Worm (Caenorhabditis elegans) whole organism, young adult: Measurements from ENCODE around the gene F09G2.2.

Source experiments
- C06A6.2 ChIP-seq: fragments of 200-800 bp; sonication (Bioruptor generic); conservative IDR thresholded peaks from 2 replicates; pipeline ENCODE4 v1.3.6; 2022; ENCODE audit warnings: missing genetic modification characterization, missing compliant biosample characterization
- C17E4.6 ChIP-seq: fragments of 200-800 bp; sonication (Bioruptor generic); IDR thresholded peaks from 2 replicates; pipeline ENCODE4 v1.3.6; 2022; ENCODE audit warnings: missing genetic modification reagents, missing genetic modification characterization, missing compliant biosample characterization
- D2030.7 ChIP-seq: fragments of 200-800 bp; sonication (Bioruptor generic); IDR thresholded peaks from 2 replicates; pipeline ENCODE4 v1.3.6; 2022; ENCODE audit warnings: missing genetic modification reagents, missing genetic modification characterization, missing compliant biosample characterization
- F55B11.4 ChIP-seq: sonication (generic microtip); optimal IDR thresholded peaks from 2 replicates; lab custom pipeline; 2016; ENCODE audit warnings: missing compliant biosample characterization, missing genetic modification characterization, borderline replicate concordance; ENCODE audit not compliant: insufficient read depth
- F57C9.4 ChIP-seq: sonication (generic microtip); optimal IDR thresholded peaks from 2 replicates; lab custom pipeline; 2017; ENCODE audit warnings: mild to moderate bottlenecking, missing genetic modification characterization, missing compliant biosample characterization
- K12H6.12 ChIP-seq: fragments of 200-800 bp; sonication (Bioruptor generic); optimal IDR thresholded peaks from 2 replicates; lab custom pipeline; 2018; ENCODE audit warnings: mild to moderate bottlenecking, missing genetic modification characterization, missing compliant biosample characterization
- Y67H2A.10 ChIP-seq: fragments of 200-800 bp; sonication (Bioruptor generic); conservative IDR thresholded peaks from 2 replicates; pipeline ENCODE4 v1.3.6; 2022; ENCODE audit warnings: missing genetic modification reagents, missing genetic modification characterization, missing compliant biosample characterization
- Y79H2A.3 ChIP-seq: fragments of 200-800 bp; sonication (Bioruptor generic); conservative IDR thresholded peaks from 2 replicates; pipeline ENCODE4 v1.3.6; 2022; ENCODE audit warnings: missing genetic modification reagents, missing genetic modification characterization, missing compliant biosample characterization
- Y95B8A.8 ChIP-seq: fragments of 200-800 bp; sonication (Bioruptor generic); IDR thresholded peaks from 2 replicates; pipeline ENCODE4 v1.3.6; 2022; ENCODE audit warnings: missing genetic modification reagents, missing genetic modification characterization, missing compliant biosample characterization
- aptf-2 ChIP-seq: fragments of 200-800 bp; sonication (Bioruptor generic); conservative IDR thresholded peaks from 2 replicates; pipeline ENCODE4 v1.3.6; 2022; ENCODE audit warnings: missing genetic modification reagents, missing genetic modification characterization, missing compliant biosample characterization
- attf-5 ChIP-seq: fragments of 200-800 bp; sonication (Bioruptor generic); optimal IDR thresholded peaks from 2 replicates; lab custom pipeline; 2018; ENCODE audit warnings: mild to moderate bottlenecking, missing genetic modification characterization, missing compliant biosample characterization
- bed-2 ChIP-seq: fragments of 200-800 bp; sonication (Bioruptor generic); IDR thresholded peaks from 2 replicates; pipeline ENCODE4 v1.3.6; 2022; ENCODE audit warnings: missing genetic modification reagents, missing genetic modification characterization, missing compliant biosample characterization
- ceh-100 ChIP-seq: fragments of 200-800 bp; sonication (Bioruptor generic); IDR thresholded peaks from 2 replicates; pipeline ENCODE4 v1.3.6; 2022; ENCODE audit warnings: missing genetic modification reagents, missing genetic modification characterization, missing compliant biosample characterization
- ceh-91 ChIP-seq: fragments of 200-800 bp; sonication (Bioruptor generic); IDR thresholded peaks from 2 replicates; pipeline ENCODE4 v1.3.6; 2022; ENCODE audit warnings: missing genetic modification reagents, missing genetic modification characterization, missing compliant biosample characterization
- chd-7 ChIP-seq: sonication (generic microtip); optimal IDR thresholded peaks from 2 replicates; lab custom pipeline; 2016; ENCODE audit warnings: mild to moderate bottlenecking, missing genetic modification characterization, moderate library complexity, missing compliant biosample characterization
- dox-1 ChIP-seq: fragments of 200-800 bp; sonication (Bioruptor generic); IDR thresholded peaks from 2 replicates; pipeline ENCODE4 v1.3.6; 2022; ENCODE audit warnings: missing genetic modification reagents, missing genetic modification characterization, missing compliant biosample characterization
- egl-44 ChIP-seq: fragments of 200-800 bp; sonication (Bioruptor generic); IDR thresholded peaks from 2 replicates; pipeline ENCODE4 v1.3.6; 2022; ENCODE audit warnings: missing genetic modification reagents, missing genetic modification characterization, missing compliant biosample characterization
- ekl-4 ChIP-seq: fragments of 200-800 bp; sonication (Bioruptor generic); IDR thresholded peaks from 2 replicates; pipeline ENCODE4 v1.3.6; 2022; ENCODE audit warnings: missing genetic modification reagents, missing genetic modification characterization, missing compliant biosample characterization
- fkh-3 ChIP-seq: sonication (generic microtip); optimal IDR thresholded peaks from 2 replicates; lab custom pipeline; 2016; ENCODE audit warnings: mild to moderate bottlenecking, missing genetic modification characterization, missing compliant biosample characterization
- hlh-12 ChIP-seq: sonication (generic microtip); optimal IDR thresholded peaks from 2 replicates; lab custom pipeline; 2016; ENCODE audit warnings: missing genetic modification characterization, missing compliant biosample characterization
- hlh-26 ChIP-seq: fragments of 200-800 bp; sonication (Bioruptor generic); conservative IDR thresholded peaks from 2 replicates; pipeline ENCODE4 v1.3.6; 2022; ENCODE audit warnings: missing genetic modification reagents, missing genetic modification characterization, missing compliant biosample characterization
- hrde-1 ChIP-seq: sonication (generic microtip); optimal IDR thresholded peaks from 2 replicates; lab custom pipeline; 2016; ENCODE audit warnings: missing genetic modification characterization, mild to moderate bottlenecking, missing compliant biosample characterization, moderate library complexity, missing genotype, missing genetic modification reagents, borderline replicate concordance
- hsf-1 ChIP-seq: fragments of 200-800 bp; sonication (Bioruptor generic); IDR thresholded peaks from 2 replicates; pipeline ENCODE4 v1.3.6; 2022; ENCODE audit warnings: missing genetic modification reagents, missing genetic modification characterization, missing compliant biosample characterization
- lag-1 ChIP-seq: fragments of 200-800 bp; sonication (Bioruptor generic); IDR thresholded peaks from 2 replicates; pipeline ENCODE4 v1.3.6; 2022; ENCODE audit warnings: missing genetic modification reagents, missing genetic modification characterization, missing compliant biosample characterization
- let-526 ChIP-seq: fragments of 200-800 bp; sonication (Bioruptor generic); IDR thresholded peaks from 2 replicates; pipeline ENCODE4 v1.3.6; 2022; ENCODE audit warnings: missing genetic modification reagents, missing genetic modification characterization, missing compliant biosample characterization
- let-607 ChIP-seq, 2 experiments: fragments of 200-800 bp in 1 of 2; sonication (Bioruptor generic) in 1 of 2; sonication (generic microtip) in 1 of 2; optimal IDR thresholded peaks; 2 replicates each; lab custom pipeline; 2016 to 2018; ENCODE audit warnings: mild to moderate bottlenecking in 2 of 2, missing compliant biosample characterization in 2 of 2, missing genetic modification characterization in 2 of 2, moderate library complexity in 2 of 2, missing genotype in 1 of 2
- lin-35 ChIP-seq, 3 experiments: fragments of 150-350 bp in 2 of 3; sonication (generic microtip) in 1 of 3; optimal IDR thresholded peaks; 2 replicates each; lab custom pipeline; 2014 to 2018; ENCODE audit warnings: missing biosample characterization in 3 of 3, missing genetic modification characterization in 3 of 3, missing genetic modification reagents in 3 of 3
- lir-1 ChIP-seq: fragments of 200-800 bp; sonication (Bioruptor generic); conservative IDR thresholded peaks from 2 replicates; pipeline ENCODE4 v1.3.6; 2022; ENCODE audit warnings: missing genetic modification reagents, missing genetic modification characterization, missing compliant biosample characterization
- lsy-27 ChIP-seq: sonication (generic microtip); optimal IDR thresholded peaks from 2 replicates; lab custom pipeline; 2017; ENCODE audit warnings: missing genetic modification characterization, mild to moderate bottlenecking, missing compliant biosample characterization, antibody characterized with exemption, missing genotype, borderline replicate concordance; ENCODE audit not compliant: insufficient read depth
- madf-3 ChIP-seq: fragments of 200-800 bp; sonication (Bioruptor generic); IDR thresholded peaks from 2 replicates; pipeline ENCODE4 v1.3.6; 2022; ENCODE audit warnings: missing genetic modification reagents, missing genetic modification characterization, missing compliant biosample characterization
- mcd-1 ChIP-seq: fragments of 200-800 bp; sonication (Bioruptor generic); IDR thresholded peaks from 2 replicates; pipeline ENCODE4 v1.3.6; 2022; ENCODE audit warnings: missing genetic modification reagents, missing genetic modification characterization, missing compliant biosample characterization
- mes-4 ChIP-seq: sonication (generic microtip); optimal IDR thresholded peaks from 2 replicates; lab custom pipeline; 2016; ENCODE audit warnings: missing genotype, missing genetic modification characterization, missing compliant biosample characterization
- mxl-1 ChIP-seq: sonication (generic microtip); optimal IDR thresholded peaks from 2 replicates; lab custom pipeline; 2016; ENCODE audit warnings: missing genetic modification characterization, missing compliant biosample characterization
- nhr-120 ChIP-seq: fragments of 200-800 bp; sonication (Bioruptor generic); IDR thresholded peaks from 2 replicates; pipeline ENCODE4 v1.3.6; 2022; ENCODE audit warnings: missing genetic modification characterization, missing compliant biosample characterization
- nhr-179 ChIP-seq: sonication (generic microtip); optimal IDR thresholded peaks from 2 replicates; lab custom pipeline; 2016; ENCODE audit warnings: mild to moderate bottlenecking, missing genetic modification characterization, missing compliant biosample characterization
- nhr-80 ChIP-seq: sonication (generic microtip); optimal IDR thresholded peaks from 2 replicates; lab custom pipeline; 2016; ENCODE audit warnings: missing genetic modification characterization, missing compliant biosample characterization
- pbrm-1 ChIP-seq: fragments of 200-800 bp; sonication (Bioruptor generic); IDR thresholded peaks from 2 replicates; pipeline ENCODE4 v1.3.6; 2022; ENCODE audit warnings: missing genetic modification reagents, missing genetic modification characterization, missing compliant biosample characterization
- rcor-1 ChIP-seq: fragments of 200-800 bp; sonication (Bioruptor generic); IDR thresholded peaks from 2 replicates; pipeline ENCODE4 v1.3.6; 2022; ENCODE audit warnings: missing genetic modification reagents, missing genetic modification characterization, missing compliant biosample characterization
- repo-1 ChIP-seq: sonication (generic microtip); optimal IDR thresholded peaks from 2 replicates; lab custom pipeline; 2017; ENCODE audit warnings: mild to moderate bottlenecking, missing genetic modification characterization, missing compliant biosample characterization
- sea-2 ChIP-seq: fragments of 200-800 bp; sonication (Bioruptor generic); IDR thresholded peaks from 2 replicates; pipeline ENCODE4 v1.3.6; 2022; ENCODE audit warnings: missing genetic modification characterization, missing compliant biosample characterization
- snpc-4 ChIP-seq, 5 experiments: fragments of 150-350 bp in 1 of 5; sonication (generic microtip) in 4 of 5; optimal IDR thresholded peaks; 2 replicates each; lab custom pipeline; 2014 to 2018; ENCODE audit warnings: missing genetic modification characterization in 5 of 5, missing biosample characterization in 3 of 5, antibody characterized with exemption in 2 of 5, mild to moderate bottlenecking in 2 of 5, missing compliant biosample characterization in 2 of 5, missing genotype in 2 of 5, moderate library complexity in 2 of 5, missing genetic modification reagents in 1 of 5
- sptf-2 ChIP-seq: fragments of 200-800 bp; sonication (Bioruptor generic); optimal IDR thresholded peaks from 2 replicates; lab custom pipeline; 2018; ENCODE audit warnings: mild to moderate bottlenecking, missing genetic modification characterization, missing compliant biosample characterization
- unc-130 ChIP-seq: sonication (generic microtip); optimal IDR thresholded peaks from 2 replicates; lab custom pipeline; 2016; ENCODE audit warnings: missing genetic modification reagents, missing genetic modification characterization, missing compliant biosample characterization
- unc-62 ChIP-seq: fragments of 150-350 bp; optimal IDR thresholded peaks from 2 replicates; lab custom pipeline; 2014; ENCODE audit warnings: missing biosample characterization, missing genetic modification reagents, missing genetic modification characterization
- zfh-2 ChIP-seq: fragments of 200-800 bp; sonication (Bioruptor generic); conservative IDR thresholded peaks from 2 replicates; pipeline ENCODE4 v1.3.6; 2022; ENCODE audit warnings: missing genetic modification reagents, missing genetic modification characterization, missing compliant biosample characterization
- zim-3 ChIP-seq: sonication (generic microtip); optimal IDR thresholded peaks from 2 replicates; lab custom pipeline; 2017; ENCODE audit warnings: mild to moderate bottlenecking, missing genetic modification characterization, moderate library complexity, missing compliant biosample characterization
- ztf-18 ChIP-seq: sonication (generic microtip); optimal IDR thresholded peaks from 2 replicates; lab custom pipeline; 2016; ENCODE audit warnings: missing genotype, mild to moderate bottlenecking, missing genetic modification characterization, missing compliant biosample characterization
- ztf-26 ChIP-seq: sonication (generic microtip); optimal IDR thresholded peaks from 2 replicates; lab custom pipeline; 2017; ENCODE audit warnings: missing genetic modification characterization, missing compliant biosample characterization

F09G2.2 gene

DNA sequence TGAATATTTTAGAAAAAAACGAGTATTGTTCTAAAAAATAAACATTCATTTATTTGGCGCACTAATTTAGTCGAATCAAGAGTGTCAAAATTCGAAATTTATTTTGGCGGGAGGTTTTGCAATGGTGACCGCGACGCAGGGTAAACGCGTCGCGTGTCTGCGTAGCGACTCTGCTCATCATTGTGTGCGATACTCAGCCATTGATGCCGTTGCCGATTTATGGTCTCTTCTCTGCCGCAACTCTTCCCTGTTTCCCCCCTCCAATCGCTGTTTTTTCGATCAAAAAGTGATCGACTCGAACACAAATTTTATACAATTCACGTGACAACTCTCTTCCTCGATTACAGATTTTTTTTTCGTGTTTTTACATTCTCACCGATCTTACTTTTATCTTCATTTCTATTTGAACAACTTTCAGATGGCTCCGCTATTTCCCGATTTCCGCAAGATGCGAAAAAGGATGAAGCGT is at the start of gene F09G2.2:
Gene F09G2.2, plus strand, starts transcription at position 419 of the 469 bp plus-strand sequence.
- TF ChIP-seq sea-2 (GFP tag; lab: Robert Waterston, UW) (no peak), ceh-91 (peak; percentile 82), F55B11.4 (tag; lab: Kevin White, UChicago) (no peak), lin-35 (GFP tag; optimal IDR thresholded peaks at IDR 0.05; lab: Kevin White, UChicago) (peak; percentile 3 to 93 (median 10)), attf-5 (GFP tag; lab: Kevin White, UChicago) (peak; percentile 96), sptf-2 (GFP tag; lab: Kevin White, UChicago) (no peak), Y79H2A.3 (GFP tag; lab: Robert Waterston, UW) (no peak), chd-7 (tag; lab: Kevin White, UChicago) (peak; percentile 33), nhr-120 (GFP tag; lab: Robert Waterston, UW) (no peak), D2030.7 (peak; percentile 88), madf-3 (GFP tag; lab: Robert Waterston, UW) (peak; percentile 100), aptf-2 (GFP tag; lab: Robert Waterston, UW) (no peak), pbrm-1 (peak; percentile 89), rcor-1 (GFP tag; lab: Robert Waterston, UW) (peak; percentile 93), hrde-1 (tag; lab: Kevin White, UChicago) (peak; percentile 14), ztf-26 (tag; lab: Kevin White, UChicago) (peak; percentile 85), repo-1 (tag; lab: Kevin White, UChicago) (no peak), C06A6.2 (GFP tag; lab: Robert Waterston, UW) (no peak; the same call in 1 of the 2 replicates), ceh-100 (peak; percentile 71), nhr-80 (peak; percentile 90), hlh-26 (no peak), nhr-179 (tag; lab: Kevin White, UChicago) (no peak), snpc-4 (GFP tag; optimal IDR thresholded peaks at IDR 0.05; lab: Kevin White, UChicago) (no peak), snpc-4 (tag; optimal IDR thresholded peaks at IDR 0.05; lab: Kevin White, UChicago) (peak; percentile 34 to 78 (median 70)), K12H6.12 (tag; lab: Kevin White, UChicago) (peak; percentile 79), hsf-1 (GFP tag; lab: Robert Waterston, UW) (peak; percentile 72; the same call in 1 of the 2 replicates), zim-3 (no peak), Y67H2A.10 (GFP tag; lab: Robert Waterston, UW) (peak; percentile 76; the same call in 1 of the 2 replicates), lsy-27 (tag; lab: Kevin White, UChicago) (no peak), let-607 (tag; optimal IDR thresholded peaks at IDR 0.05; lab: Kevin White, UChicago) (peak; percentile 2 to 69), Y95B8A.8 (GFP tag; lab: Robert Waterston, UW) (peak; percentile 84), ekl-4 (GFP tag; lab: Robert Waterston, UW) (peak; percentile 96), lag-1 (GFP tag; lab: Robert Waterston, UW) (no peak), fkh-3 (tag; lab: Kevin White, UChicago) (no peak), zfh-2 (peak; percentile 90), mxl-1 (tag; lab: Kevin White, UChicago) (peak; percentile 5), mcd-1 (GFP tag; lab: Robert Waterston, UW) (peak; percentile 85), mes-4 (tag; lab: Kevin White, UChicago) (no peak), F57C9.4 (tag; lab: Kevin White, UChicago) (no peak), dox-1 (GFP tag; lab: Robert Waterston, UW) (peak; percentile 96), unc-62 (GFP tag; lab: Kevin White, UChicago) (peak; percentile 13), let-526 (GFP tag; lab: Robert Waterston, UW) (peak; percentile 56; the same call in 1 of the 2 replicates), ztf-18 (tag; lab: Kevin White, UChicago) (peak; percentile 70), egl-44 (peak; percentile 52; the same call in 1 of the 2 replicates), lir-1 (GFP tag; lab: Robert Waterston, UW) (peak; percentile 84), unc-130 (peak; percentile 32), C17E4.6 (GFP tag; lab: Robert Waterston, UW) (peak; percentile 81), bed-2 (GFP tag; lab: Robert Waterston, UW) (no peak), hlh-12 (tag; lab: Kevin White, UChicago) (no peak)
